Fruit fly (Drosophila melanogaster) whole organism, prepupa: ENCODE measurements around the gene CG13062.

Experiments
- Blimp-1 ChIP-seq: fragments of 200-800 bp; sonication (Bioruptor generic); optimal IDR thresholded peaks from 3 replicates; lab custom pipeline; 2017; ENCODE audit warnings: missing biosample characterization, missing genetic modification characterization, mild to moderate bottlenecking, moderate library complexity, missing genetic modification reagents
- CG10631 ChIP-seq: fragments of 200-800 bp; sonication (Bioruptor generic); optimal IDR thresholded peaks from 2 replicates; lab custom pipeline; 2016; ENCODE audit warnings: missing biosample characterization, missing genetic modification characterization
- CG16779 ChIP-seq: fragments of 200-800 bp; sonication (Bioruptor generic); optimal IDR thresholded peaks from 3 replicates; lab custom pipeline; 2017; ENCODE audit warnings: missing biosample characterization, mild to moderate bottlenecking, missing genetic modification characterization
- CG31627 ChIP-seq: fragments of 200-800 bp; sonication (Bioruptor generic); optimal IDR thresholded peaks from 3 replicates; lab custom pipeline; 2016; ENCODE audit warnings: missing biosample characterization, missing genetic modification characterization
- CG34406 ChIP-seq: fragments of 200-800 bp; sonication (Bioruptor generic); optimal IDR thresholded peaks from 3 replicates; lab custom pipeline; 2016; ENCODE audit warnings: missing biosample characterization, missing genetic modification characterization
- CG3919 ChIP-seq: fragments of 200-800 bp; sonication (Bioruptor generic); optimal IDR thresholded peaks from 3 replicates; lab custom pipeline; 2016; ENCODE audit warnings: missing biosample characterization, missing genetic modification characterization
- CG6276 ChIP-seq: fragments of 200-800 bp; sonication (Bioruptor generic); optimal IDR thresholded peaks from 2 replicates; lab custom pipeline; 2017; ENCODE audit warnings: missing biosample characterization, mild to moderate bottlenecking, missing genetic modification characterization
- Gug ChIP-seq: fragments of 200-800 bp; sonication (Bioruptor generic); IDR thresholded peaks from 2 replicates; pipeline ENCODE4 v1.3.6; 2022; ENCODE audit warnings: missing biosample characterization, missing genetic modification characterization
- Hr4 ChIP-seq: fragments of 200-800 bp; sonication (Bioruptor generic); optimal IDR thresholded peaks from 3 replicates; lab custom pipeline; 2016; ENCODE audit warnings: missing biosample characterization, missing genetic modification characterization
- Sox102F ChIP-seq: fragments of 200-800 bp; sonication (Bioruptor generic); optimal IDR thresholded peaks from 2 replicates; lab custom pipeline; 2016; ENCODE audit warnings: missing biosample characterization, mild to moderate bottlenecking, missing genetic modification characterization
- cyc ChIP-seq: fragments of 200-800 bp; sonication (Bioruptor generic); optimal IDR thresholded peaks from 3 replicates; lab custom pipeline; 2016; ENCODE audit warnings: missing biosample characterization, missing genetic modification characterization
- dac ChIP-seq: fragments of 200-800 bp; sonication (Bioruptor generic); optimal IDR thresholded peaks from 2 replicates; lab custom pipeline; 2017; ENCODE audit warnings: missing biosample characterization, mild to moderate bottlenecking, missing genetic modification characterization
- pdm3 ChIP-seq: fragments of 200-800 bp; sonication (Bioruptor generic); optimal IDR thresholded peaks from 3 replicates; lab custom pipeline; 2016; ENCODE audit warnings: missing biosample characterization, missing genetic modification characterization

DNA sequence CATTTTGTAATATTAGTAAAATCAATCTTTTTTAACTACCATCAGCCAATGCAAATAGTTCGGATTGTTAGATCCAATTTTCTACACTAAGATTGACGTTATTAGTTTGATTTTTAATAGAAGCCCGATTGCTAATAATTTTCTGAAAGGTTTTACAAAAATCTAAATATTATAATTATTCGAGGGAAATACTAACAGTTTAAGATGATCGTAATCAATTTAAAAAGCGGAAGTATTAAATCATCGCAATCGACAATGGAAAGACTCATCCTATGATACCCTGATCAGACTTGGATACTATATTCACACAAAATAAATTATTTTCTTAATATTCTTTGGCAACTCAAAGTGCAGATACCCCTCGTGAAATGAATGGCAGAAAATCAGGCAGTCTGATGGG lies 43.8 kb downstream of the CG13062 start:
- no peak for TF ChIP-seq Hr4 (GFP tag; lab: Kevin White, UChicago)
- no peak for TF ChIP-seq cyc (GFP tag; lab: Kevin White, UChicago)
- TF ChIP-seq CG3919 (GFP tag; lab: Kevin White, UChicago): no peak
- no peak for TF ChIP-seq pdm3 (GFP tag; lab: Kevin White, UChicago)
- TF ChIP-seq dac (GFP tag; lab: Kevin White, UChicago): no peak
- TF ChIP-seq CG6276 (GFP tag; lab: Kevin White, UChicago): no peak
- TF ChIP-seq CG10631 (GFP tag; lab: Kevin White, UChicago): no peak
- TF ChIP-seq CG31627 (GFP tag; lab: Kevin White, UChicago): no peak
- TF ChIP-seq Gug (GFP tag; lab: Robert Waterston, UW): no peak
- TF ChIP-seq CG34406: no peak
- TF ChIP-seq CG16779 (tag; lab: Kevin White, UChicago): no peak
- no peak for TF ChIP-seq Blimp-1
- no peak for TF ChIP-seq Sox102F (GFP tag; lab: Kevin White, UChicago)
